Fruit fly (Drosophila melanogaster): ENCODE results near the gene CG7488.
A peak's percentile ranks its signal among the peaks of the same experiment; 100 is the strongest.

CG7488 gene

dm6 chr3R:13010905-13011620 is 15.6 kb downstream of the CG7488 start, which contains the start of gene CG8031 (continued):
- TF ChIP-seq Dll (GFP tag; IDR thresholded peaks at IDR 0.05; ENCODE audit: partially characterized antibody) = 0 out of 4 replicates have a peak, but pooled peaks have one; percentile 17
- TF ChIP-seq lola (GFP tag; optimal IDR thresholded peaks at IDR 0.05) = peak in 1 of 3 experiments; percentile 14
- TF ChIP-seq CG6813 (GFP tag; optimal IDR thresholded peaks at IDR 0.05) = no peak
- 0 out of 3 replicates have a peak, but pooled peaks have one; percentile 5 for TF ChIP-seq ci (GFP tag; IDR thresholded peaks at IDR 0.05)
- peak; percentile 17 for TF ChIP-seq CG2712 (tag; optimal IDR thresholded peaks at IDR 0.05)
- TF ChIP-seq CG17186 (GFP tag; optimal IDR thresholded peaks at IDR 0.05) = peak; percentile 52
- no peak for TF ChIP-seq CG17328 (GFP tag; IDR thresholded peaks at IDR 0.05)
- TF ChIP-seq grau (tag; optimal IDR thresholded peaks at IDR 0.05) = no peak
- TF ChIP-seq CG6791 (GFP tag; IDR thresholded peaks at IDR 0.05; ENCODE audit: partially characterized antibody) = no peak; the same call in 2 of the 3 replicates
- TF ChIP-seq CG10267 (tag; optimal IDR thresholded peaks at IDR 0.05) = peak; percentile 60
- peak in 1 of 2 experiments; percentile 6 for TF ChIP-seq crp (GFP tag; optimal IDR thresholded peaks at IDR 0.05)
- TF ChIP-seq vnd (GFP tag; IDR thresholded peaks at IDR 0.05; ENCODE audit: partially characterized antibody) = no peak
- 0 out of 2 replicates have a peak, but pooled peaks have one; percentile 17 for TF ChIP-seq Bgb (GFP tag; IDR thresholded peaks at IDR 0.05; ENCODE audit: partially characterized antibody)
- TF ChIP-seq Hr3 (GFP tag; optimal IDR thresholded peaks at IDR 0.05) = no peak
- TF ChIP-seq CG9797 (GFP tag; optimal IDR thresholded peaks at IDR 0.05) = peak; percentile 97
- 0 out of 2 replicates have a peak, but pooled peaks have one; percentile 9 for TF ChIP-seq seq (GFP tag; IDR thresholded peaks at IDR 0.05)
- TF ChIP-seq E2f2 (GFP tag; IDR thresholded peaks at IDR 0.05) = 0 out of 2 replicates have a peak, but pooled peaks have one; percentile 8
- TF ChIP-seq h (optimal IDR thresholded peaks at IDR 0.05) = no peak
- no peak for TF ChIP-seq CG3281 (GFP tag; optimal IDR thresholded peaks at IDR 0.05)
- TF ChIP-seq row (GFP tag; IDR thresholded peaks at IDR 0.05) = peak; percentile 38; the same call in 1 of the 3 replicates
- TF ChIP-seq sna (GFP tag; IDR thresholded peaks at IDR 0.05; ENCODE audit: partially characterized antibody) = peak; percentile 55; the same call in 1 of the 2 replicates
- peak; percentile 14 for TF ChIP-seq CG12104 (GFP tag; optimal IDR thresholded peaks at IDR 0.05)
- TF ChIP-seq CG10979 (tag; optimal IDR thresholded peaks at IDR 0.05) = peak; percentile 11
- TF ChIP-seq Ets97D (GFP tag; optimal IDR thresholded peaks at IDR 0.05) = peak; percentile 16
- peak; percentile 90 for TF ChIP-seq CG7928 (GFP tag; optimal IDR thresholded peaks at IDR 0.05)
- TF ChIP-seq hkb (optimal IDR thresholded peaks at IDR 0.05) = peak; percentile 24
- TF ChIP-seq hkb (GFP tag; IDR thresholded peaks at IDR 0.05) = peak; percentile 29
- peak; percentile 52 for TF ChIP-seq Dp (GFP tag; optimal IDR thresholded peaks at IDR 0.05)
- peak; percentile 21 for TF ChIP-seq CG8478 (optimal IDR thresholded peaks at IDR 0.05)
- TF ChIP-seq pzg (GFP tag; optimal IDR thresholded peaks at IDR 0.05) = peak; percentile 62
- TF ChIP-seq Scr (GFP tag; IDR thresholded peaks at IDR 0.05; ENCODE audit: partially characterized antibody) = no peak
- peak; percentile 97 for TF ChIP-seq cg (GFP tag; optimal IDR thresholded peaks at IDR 0.05)
- TF ChIP-seq tll (GFP tag; optimal IDR thresholded peaks at IDR 0.05) = peak in 1 of 2 experiments; percentile 5
- no peak for TF ChIP-seq CG16813 (GFP tag; IDR thresholded peaks at IDR 0.05; ENCODE audit: partially characterized antibody)
- TF ChIP-seq gfzf (GFP tag; optimal IDR thresholded peaks at IDR 0.05) = peak; percentile 82
- no peak for TF ChIP-seq eyg (GFP tag; optimal IDR thresholded peaks at IDR 0.05)
- no peak for TF ChIP-seq eve (GFP tag; optimal IDR thresholded peaks at IDR 0.05)
- no peak for TF ChIP-seq HLH54F (GFP tag; optimal IDR thresholded peaks at IDR 0.05)
- peak; percentile 78 for TF ChIP-seq Lhr (GFP tag; optimal IDR thresholded peaks at IDR 0.05)
- TF ChIP-seq BEAF-32 (GFP tag; optimal IDR thresholded peaks at IDR 0.05) = peak; percentile 60
- peak; percentile 26 for TF ChIP-seq trem (tag; optimal IDR thresholded peaks at IDR 0.05)
- peak; percentile 41 for TF ChIP-seq CG12391 (tag; optimal IDR thresholded peaks at IDR 0.05)
- peak; percentile 70 for TF ChIP-seq CG2116 (GFP tag; optimal IDR thresholded peaks at IDR 0.05)
- TF ChIP-seq Myb (GFP tag; optimal IDR thresholded peaks at IDR 0.05) = peak; percentile 35
- TF ChIP-seq CG17829 (tag; optimal IDR thresholded peaks at IDR 0.05) = peak; percentile 7
- TF ChIP-seq CG4617 (GFP tag; optimal IDR thresholded peaks at IDR 0.05; ENCODE audit: borderline replicate concordance) = peak; percentile 58
- peak; percentile 27 for TF ChIP-seq CG30020 (tag; optimal IDR thresholded peaks at IDR 0.05)

Data from whole organism, embryonic.